Fruit fly (Drosophila melanogaster) whole organism: ENCODE measurements around the gene CG31678.

Experiments
- CG8478 ChIP-seq: fragments of >200 bp; optimal IDR thresholded peaks from 2 replicates; lab custom pipeline; 2018; ENCODE audit warnings: inconsistent platforms
- Dll ChIP-seq: fragments of >200 bp; optimal IDR thresholded peaks from 2 replicates; lab custom pipeline; 2017
- EcR ChIP-seq, 2 experiments: fragments of >200 bp; optimal IDR thresholded peaks; 2 replicates each; lab custom pipeline; 2017; ENCODE audit warnings: missing biosample characterization in 2 of 2, missing genetic modification characterization in 2 of 2, missing genetic modification reagents in 2 of 2
- pan ChIP-seq: fragments of >200 bp; optimal IDR thresholded peaks from 2 replicates; lab custom pipeline; 2017
- psq ChIP-seq: fragments of >200 bp; optimal IDR thresholded peaks from 2 replicates; lab custom pipeline; 2017
- usp ChIP-seq: fragments of >200 bp; optimal IDR thresholded peaks from 2 replicates; lab custom pipeline; 2017; ENCODE audit warnings: missing biosample characterization, missing genetic modification characterization, mixed read lengths

The CG31678 gene

DNA sequence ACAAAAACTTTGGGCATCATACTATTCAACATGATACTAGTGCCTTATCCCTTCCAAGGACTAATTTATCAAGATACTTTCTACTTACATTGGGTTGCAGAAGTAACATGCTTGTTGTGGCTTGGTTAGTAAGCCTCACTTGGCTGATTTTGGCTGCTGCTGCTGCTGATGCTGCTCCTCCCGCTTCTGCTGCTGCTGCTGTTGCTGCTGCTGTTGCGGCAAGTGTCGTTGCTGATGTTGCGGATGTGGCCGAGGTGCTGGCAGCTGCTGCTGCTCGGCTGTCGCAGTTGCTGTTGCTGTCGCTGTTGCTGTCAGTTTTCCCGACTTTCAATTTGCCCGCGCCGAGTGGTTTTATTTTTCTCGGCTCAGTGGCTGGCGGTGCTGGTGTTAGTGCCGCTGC, 14.3 kb upstream of the CG31678 start:
- TF ChIP-seq CG8478 (lab: Kevin White, UChicago): no peak
- no peak for TF ChIP-seq pan (lab: Kevin White, UChicago)
- no peak for TF ChIP-seq Dll (lab: Kevin White, UChicago)
- TF ChIP-seq usp: no peak
- no peak for TF ChIP-seq psq
- no peak for TF ChIP-seq EcR (GFP tag; optimal IDR thresholded peaks at IDR 0.05; lab: Kevin White, UChicago)

- TF ChIP-seq psq: no peak
- TF ChIP-seq EcR (GFP tag; optimal IDR thresholded peaks at IDR 0.05; lab: Kevin White, UChicago): no peak
- no peak for TF ChIP-seq pan (lab: Kevin White, UChicago)
- TF ChIP-seq usp: no peak
- no peak for TF ChIP-seq CG8478 (lab: Kevin White, UChicago)
- TF ChIP-seq Dll (lab: Kevin White, UChicago): no peak
Measured at dm6 chr2L:20688722-20689121, 13.0 kb upstream of the CG31678 start.

- TF ChIP-seq usp (no peak), pan (lab: Kevin White, UChicago) (no peak), psq (no peak), EcR (GFP tag; optimal IDR thresholded peaks at IDR 0.05; lab: Kevin White, UChicago) (no peak), CG8478 (lab: Kevin White, UChicago) (no peak), Dll (lab: Kevin White, UChicago) (no peak)
Measured at dm6 chr2L:20682136-20682733, 6.5 kb upstream of the CG31678 start, which contains the start of gene CG2617. Gene CG2617, plus strand, starts transcription at chr2L:20682368.

DNA sequence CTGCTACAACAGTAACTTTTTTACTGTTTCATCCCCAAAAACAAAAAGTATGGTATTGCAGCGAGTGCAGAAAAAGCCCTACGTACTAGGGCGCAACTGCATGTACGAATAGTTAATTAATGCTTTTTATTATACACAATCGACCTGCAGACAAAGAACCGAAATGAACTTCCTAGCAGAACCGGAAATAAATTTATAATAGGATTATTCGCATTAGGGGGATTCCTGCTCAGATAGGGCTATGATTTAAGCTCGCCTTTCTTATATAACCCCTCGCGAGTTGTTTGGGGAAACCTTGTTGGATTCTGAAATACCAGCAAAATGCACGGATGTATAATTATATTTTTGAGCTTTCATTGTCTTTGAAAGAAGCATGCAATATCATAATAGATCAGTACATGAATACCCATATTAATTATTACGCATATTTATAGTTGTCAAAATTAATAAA, 5.9 kb upstream of the CG31678 start, which contains the start of gene Cen:
Gene Cen, minus strand, starts transcription at position 199 of the 451 bp plus-strand sequence.
- no peak for TF ChIP-seq Dll (lab: Kevin White, UChicago)
- no peak for TF ChIP-seq CG8478 (lab: Kevin White, UChicago)
- no peak for TF ChIP-seq pan (lab: Kevin White, UChicago)

dm6 chr2L:20674718-20675117, 1.0 kb downstream of the CG31678 start:
- TF ChIP-seq pan (lab: Kevin White, UChicago): no peak
- no peak for TF ChIP-seq EcR (GFP tag; optimal IDR thresholded peaks at IDR 0.05; lab: Kevin White, UChicago)
- TF ChIP-seq Dll (lab: Kevin White, UChicago): no peak
- no peak for TF ChIP-seq psq

- TF ChIP-seq Dll (lab: Kevin White, UChicago): no peak
- no peak for TF ChIP-seq EcR (GFP tag; optimal IDR thresholded peaks at IDR 0.05; lab: Kevin White, UChicago)
- TF ChIP-seq pan (lab: Kevin White, UChicago): no peak
- TF ChIP-seq CG8478 (lab: Kevin White, UChicago): no peak
- TF ChIP-seq psq: no peak
- TF ChIP-seq usp: no peak
Measured at dm6 chr2L:20673737-20674461, 1.8 kb downstream of the CG31678 start.

- TF ChIP-seq usp (no peak), Dll (lab: Kevin White, UChicago) (no peak), psq (no peak), EcR (GFP tag; optimal IDR thresholded peaks at IDR 0.05; lab: Kevin White, UChicago) (no peak), CG8478 (lab: Kevin White, UChicago) (no peak)
Measured at dm6 chr2L:20671212-20671611, 4.5 kb downstream of the CG31678 start.

dm6 chr2L:20664428-20664827, 11.3 kb downstream of the CG31678 start:
- TF ChIP-seq psq (no peak), Dll (lab: Kevin White, UChicago) (no peak), EcR (GFP tag; optimal IDR thresholded peaks at IDR 0.05; lab: Kevin White, UChicago) (no peak), usp (no peak), pan (lab: Kevin White, UChicago) (no peak), CG8478 (lab: Kevin White, UChicago) (no peak)

DNA sequence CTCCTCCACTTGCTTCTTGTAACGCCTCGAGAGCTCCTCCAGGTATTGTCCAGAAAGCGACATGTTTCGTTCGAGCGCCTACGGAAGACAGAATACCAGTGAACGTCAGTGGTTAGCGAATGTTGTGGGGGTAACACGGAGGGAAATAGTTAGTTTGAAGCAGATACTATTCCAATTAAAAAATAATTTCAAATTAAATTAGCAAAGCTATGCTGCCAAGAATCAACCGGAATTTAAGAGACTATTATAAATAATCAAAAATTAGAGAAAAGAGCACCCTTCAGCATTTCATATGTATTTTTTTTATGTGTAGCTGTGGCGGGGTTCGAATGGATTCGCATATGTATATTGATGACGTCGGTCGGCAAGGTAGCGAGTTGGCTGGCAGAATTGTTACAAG, 14.7 kb downstream of the CG31678 start:
- no peak for TF ChIP-seq usp
- no peak for TF ChIP-seq Dll (lab: Kevin White, UChicago)
- TF ChIP-seq pan (lab: Kevin White, UChicago): no peak
- TF ChIP-seq CG8478 (lab: Kevin White, UChicago): no peak
- no peak for TF ChIP-seq psq
- no peak for TF ChIP-seq EcR (GFP tag; optimal IDR thresholded peaks at IDR 0.05; lab: Kevin White, UChicago)

- TF ChIP-seq EcR (GFP tag; optimal IDR thresholded peaks at IDR 0.05; lab: Kevin White, UChicago): no peak
- no peak for TF ChIP-seq usp
- no peak for TF ChIP-seq Dll (lab: Kevin White, UChicago)
- TF ChIP-seq pan (lab: Kevin White, UChicago): no peak
- no peak for TF ChIP-seq CG8478 (lab: Kevin White, UChicago)
- TF ChIP-seq psq: no peak
Measured at dm6 chr2L:20656110-20656509, 19.6 kb downstream of the CG31678 start, which contains the start of the genes brun and CG2614. Gene brun, minus strand, starts transcription at chr2L:20656178. Gene CG2614, plus strand, starts transcription at chr2L:20656426.

DNA sequence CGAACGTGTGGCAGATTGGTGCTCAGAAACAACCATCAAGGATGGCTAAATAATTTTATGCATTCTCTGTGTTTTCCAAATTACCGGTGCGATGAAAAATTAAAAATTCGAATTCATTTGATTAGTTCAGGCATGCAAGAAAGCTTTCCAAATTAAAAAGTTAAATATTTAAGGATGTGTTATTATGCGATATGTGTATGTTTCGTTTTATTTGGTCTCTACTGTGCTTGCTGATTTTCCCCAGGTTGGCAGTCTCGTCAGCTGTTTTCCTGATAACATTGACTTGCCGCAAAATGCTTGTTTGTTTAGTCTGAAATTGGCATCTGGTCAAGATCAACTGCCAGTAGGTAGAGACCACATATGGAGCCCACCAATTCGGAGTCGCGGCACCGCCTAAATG, 25.9 kb downstream of the CG31678 start, which contains the start of gene CG2611:
Gene CG2611, plus strand, starts transcription at position 299 of the 400 bp plus-strand sequence.
- TF ChIP-seq usp: no peak
- TF ChIP-seq Dll (lab: Kevin White, UChicago): no peak
- no peak for TF ChIP-seq CG8478 (lab: Kevin White, UChicago)
- no peak for TF ChIP-seq pan (lab: Kevin White, UChicago)
- TF ChIP-seq EcR (GFP tag; optimal IDR thresholded peaks at IDR 0.05; lab: Kevin White, UChicago): no peak
- TF ChIP-seq psq: no peak

dm6 chr2L:20648612-20649011, 27.1 kb downstream of the CG31678 start, which contains the start of gene CG18810:
Gene CG18810, plus strand, starts transcription at chr2L:20648912.
- TF ChIP-seq EcR (GFP tag; optimal IDR thresholded peaks at IDR 0.05; lab: Kevin White, UChicago) (no peak), CG8478 (lab: Kevin White, UChicago) (no peak), pan (lab: Kevin White, UChicago) (no peak), psq (no peak), Dll (lab: Kevin White, UChicago) (no peak), usp (no peak)
